Fruit fly (Drosophila melanogaster) whole organism, embryonic: ENCODE measurements around the gene wisp.
A peak's percentile ranks its signal among the peaks of the same experiment; 100 is the strongest.

Experiments
- CG10959 ChIP-seq: fragments of 200-800 bp; sonication (Bioruptor generic); IDR thresholded peaks from 2 replicates; pipeline ENCODE4 v1.3.6; 2022; ENCODE audit warnings: missing biosample characterization, missing genetic modification characterization
- CG11247 ChIP-seq: fragments of 200-800 bp; sonication (Bioruptor generic); IDR thresholded peaks from 2 replicates; pipeline ENCODE4 v1.3.6; 2022; ENCODE audit warnings: missing biosample characterization, missing genetic modification characterization
- CG11695 ChIP-seq: fragments of 200-800 bp; sonication (Bioruptor generic); IDR thresholded peaks from 3 replicates; pipeline ENCODE4 v1.3.6; 2022; ENCODE audit warnings: missing biosample characterization, missing genetic modification characterization
- CG11696 ChIP-seq: fragments of 200-800 bp; sonication (Bioruptor generic); IDR thresholded peaks from 2 replicates; pipeline ENCODE4 v1.3.6; 2022; ENCODE audit warnings: missing biosample characterization, missing genetic modification characterization
- CG12219 ChIP-seq: fragments of 200-800 bp; sonication (Bioruptor generic); optimal IDR thresholded peaks from 3 replicates; lab custom pipeline; 2018; ENCODE audit warnings: missing biosample characterization, mild to moderate bottlenecking, missing genetic modification characterization
- CG1233 ChIP-seq: fragments of 200-800 bp; sonication (Bioruptor generic); optimal IDR thresholded peaks from 4 replicates; lab custom pipeline; 2018; ENCODE audit warnings: missing biosample characterization, mild to moderate bottlenecking, missing genetic modification characterization
- CG12391 ChIP-seq: fragments of 200-800 bp; sonication (Bioruptor generic); optimal IDR thresholded peaks from 3 replicates; lab custom pipeline; 2018; ENCODE audit warnings: missing biosample characterization, mild to moderate bottlenecking, missing genetic modification characterization, moderate library complexity
- CG12769 ChIP-seq: fragments of 200-800 bp; sonication (Bioruptor generic); optimal IDR thresholded peaks from 2 replicates; lab custom pipeline; 2019; ENCODE audit warnings: missing biosample characterization, mild to moderate bottlenecking, missing genetic modification characterization, moderate library complexity
- CG13894 ChIP-seq: fragments of 200-800 bp; sonication (Bioruptor generic); optimal IDR thresholded peaks from 3 replicates; lab custom pipeline; 2018; ENCODE audit warnings: missing biosample characterization, mild to moderate bottlenecking, missing genetic modification characterization, moderate library complexity
- CG14710 ChIP-seq: fragments of 200-800 bp; sonication (Bioruptor generic); optimal IDR thresholded peaks from 3 replicates; lab custom pipeline; 2019; ENCODE audit warnings: missing biosample characterization, mild to moderate bottlenecking, missing genetic modification characterization, moderate library complexity
- CG15514 ChIP-seq: fragments of 200-800 bp; sonication (Bioruptor generic); optimal IDR thresholded peaks from 3 replicates; lab custom pipeline; 2017; ENCODE audit warnings: missing biosample characterization, missing genetic modification characterization, mild to moderate bottlenecking, moderate library complexity, missing genetic modification reagents
- CG2199 ChIP-seq: fragments of 200-800 bp; sonication (Bioruptor generic); IDR thresholded peaks from 3 replicates; pipeline ENCODE4 v1.3.6; 2022; ENCODE audit warnings: missing biosample characterization, missing genetic modification characterization
- CG3065 ChIP-seq: fragments of 200-800 bp; sonication (Bioruptor generic); optimal IDR thresholded peaks from 2 replicates; lab custom pipeline; 2016; ENCODE audit warnings: missing biosample characterization, missing genetic modification characterization
- CG31441 ChIP-seq: fragments of 200-800 bp; sonication (Bioruptor generic); IDR thresholded peaks from 2 replicates; pipeline ENCODE4 v1.3.6; 2022; ENCODE audit warnings: missing biosample characterization, missing genetic modification characterization
- CG32532 ChIP-seq: fragments of 200-800 bp; sonication (Bioruptor generic); IDR thresholded peaks from 2 replicates; pipeline ENCODE4 v1.3.6; 2022; ENCODE audit warnings: missing biosample characterization, missing genetic modification characterization
- CG4328 ChIP-seq: fragments of 200-800 bp; sonication (Bioruptor generic); optimal IDR thresholded peaks from 3 replicates; lab custom pipeline; 2017; ENCODE audit warnings: missing biosample characterization, missing genetic modification reagents, missing genetic modification characterization
- CG7987 ChIP-seq: fragments of 200-800 bp; sonication (Bioruptor generic); optimal IDR thresholded peaks from 2 replicates; lab custom pipeline; 2018; ENCODE audit warnings: missing biosample characterization, mild to moderate bottlenecking, missing genetic modification characterization, moderate library complexity
- CG8388 ChIP-seq: fragments of 200-800 bp; sonication (Bioruptor generic); optimal IDR thresholded peaks from 2 replicates; lab custom pipeline; 2019; ENCODE audit warnings: missing biosample characterization, mild to moderate bottlenecking, missing genetic modification characterization, moderate library complexity
- CG8924 ChIP-seq: fragments of 200-800 bp; optimal IDR thresholded peaks from 3 replicates; lab custom pipeline; 2019; ENCODE audit warnings: missing biosample characterization, mild to moderate bottlenecking, missing genetic modification characterization, moderate library complexity
- CG9932 ChIP-seq: fragments of 200-800 bp; sonication (Bioruptor generic); IDR thresholded peaks from 2 replicates; pipeline ENCODE4 v1.3.6; 2022; ENCODE audit warnings: missing biosample characterization, missing genetic modification characterization
- ERR ChIP-seq: fragments of 200-800 bp; sonication (Bioruptor generic); optimal IDR thresholded peaks from 2 replicates; lab custom pipeline; 2016; ENCODE audit warnings: missing biosample characterization, missing genetic modification characterization
- Elba2 ChIP-seq: fragments of 200-800 bp; sonication (Bioruptor generic); optimal IDR thresholded peaks from 3 replicates; lab custom pipeline; 2016; ENCODE audit warnings: missing biosample characterization, missing genetic modification characterization
- Fer2 ChIP-seq: fragments of 200-800 bp; sonication (Bioruptor generic); optimal IDR thresholded peaks from 2 replicates; lab custom pipeline; 2018; ENCODE audit warnings: missing biosample characterization, mild to moderate bottlenecking, missing genetic modification characterization, moderate library complexity
- HLH3B ChIP-seq: fragments of 200-800 bp; sonication (Bioruptor generic); IDR thresholded peaks from 2 replicates; pipeline ENCODE4 v1.3.6; 2022; ENCODE audit warnings: missing biosample characterization, missing genetic modification characterization
- HmgD ChIP-seq: fragments of 200-800 bp; sonication (Bioruptor generic); optimal IDR thresholded peaks from 3 replicates; lab custom pipeline; 2016; ENCODE audit warnings: missing biosample characterization, missing genetic modification characterization
- Hr3 ChIP-seq: fragments of 200-800 bp; sonication (Bioruptor generic); optimal IDR thresholded peaks from 3 replicates; lab custom pipeline; 2016; ENCODE audit warnings: missing biosample characterization, missing genetic modification characterization
- Lpt ChIP-seq: fragments of >200 bp; optimal IDR thresholded peaks from 2 replicates; lab custom pipeline; 2018; ENCODE audit warnings: missing biosample characterization, missing genetic modification characterization
- NC2β ChIP-seq: fragments of 200-800 bp; sonication (Bioruptor generic); optimal IDR thresholded peaks from 2 replicates; lab custom pipeline; 2016; ENCODE audit warnings: missing biosample characterization, missing genetic modification characterization
- Nf-YA ChIP-seq: fragments of 200-800 bp; sonication (Bioruptor generic); IDR thresholded peaks from 2 replicates; pipeline ENCODE4 v1.3.6; 2022; ENCODE audit warnings: missing biosample characterization, missing genetic modification characterization
- Oli ChIP-seq: fragments of 200-800 bp; sonication (Bioruptor generic); optimal IDR thresholded peaks from 2 replicates; lab custom pipeline; 2018; ENCODE audit warnings: missing biosample characterization, mild to moderate bottlenecking, missing genetic modification characterization, moderate library complexity
- Six4 ChIP-seq: fragments of 200-800 bp; sonication (Bioruptor generic); optimal IDR thresholded peaks from 2 replicates; lab custom pipeline; 2016; ENCODE audit warnings: missing biosample characterization, missing genetic modification characterization
- Vsx1 ChIP-seq: fragments of 200-800 bp; sonication (Bioruptor generic); optimal IDR thresholded peaks from 2 replicates; lab custom pipeline; 2017; ENCODE audit warnings: missing biosample characterization, mild to moderate bottlenecking, missing genetic modification characterization, missing genetic modification reagents
- chinmo ChIP-seq: fragments of 200-800 bp; sonication (Bioruptor generic); IDR thresholded peaks from 4 replicates; pipeline ENCODE4 v1.3.6; 2022; ENCODE audit warnings: missing biosample characterization, missing genetic modification characterization; ENCODE audit not compliant: partially characterized antibody
- dmrt99B ChIP-seq: fragments of 200-800 bp; sonication (Bioruptor generic); optimal IDR thresholded peaks from 2 replicates; lab custom pipeline; 2018; ENCODE audit warnings: missing biosample characterization, mild to moderate bottlenecking, missing genetic modification characterization, moderate library complexity
- dysf ChIP-seq: fragments of 200-800 bp; sonication (Bioruptor generic); IDR thresholded peaks from 3 replicates; pipeline ENCODE4 v1.3.6; 2022; ENCODE audit warnings: missing biosample characterization, missing genetic modification characterization
- ewg ChIP-seq: fragments of 200-800 bp; sonication (Bioruptor generic); optimal IDR thresholded peaks from 3 replicates; lab custom pipeline; 2017; ENCODE audit warnings: mild to moderate bottlenecking, missing biosample characterization, missing genetic modification reagents, missing genetic modification characterization
- eyg ChIP-seq: fragments of 200-800 bp; sonication (Bioruptor generic); optimal IDR thresholded peaks from 3 replicates; lab custom pipeline; 2016; ENCODE audit warnings: missing biosample characterization, missing genetic modification characterization
- knrl ChIP-seq: fragments of 200-800 bp; sonication (Bioruptor generic); IDR thresholded peaks from 3 replicates; pipeline ENCODE4 v1.3.6; 2022; ENCODE audit warnings: missing biosample characterization, missing genetic modification characterization; ENCODE audit not compliant: partially characterized antibody
- mam ChIP-seq: fragments of 200-800 bp; sonication (Bioruptor generic); optimal IDR thresholded peaks from 3 replicates; lab custom pipeline; 2016; ENCODE audit warnings: missing biosample characterization, missing genetic modification characterization
- nom ChIP-seq: fragments of 200-800 bp; sonication (Bioruptor generic); optimal IDR thresholded peaks from 2 replicates; lab custom pipeline; 2017; ENCODE audit warnings: missing biosample characterization, missing genetic modification characterization, mild to moderate bottlenecking, moderate library complexity, missing genetic modification reagents
- peb ChIP-seq: fragments of 200-800 bp; sonication (Bioruptor generic); IDR thresholded peaks from 2 replicates; pipeline ENCODE4 v1.3.6; 2022; ENCODE audit warnings: missing biosample characterization, missing genetic modification characterization
- prd ChIP-seq, 3 experiments: fragments of >200 bp in 2 of 3; fragments of 200-800 bp in 1 of 3; sonication (Bioruptor generic) in 1 of 3; optimal IDR thresholded peaks in 2 of 3; IDR thresholded peaks in 1 of 3; 2 replicates in 2 of 3; 3 replicates in 1 of 3; pipeline versions ENCODE4 v1.3.6 to Lab custom; 2017 to 2022; ENCODE audit warnings: missing biosample characterization in 1 of 3, missing genetic modification characterization in 1 of 3
- sens-2 ChIP-seq: fragments of 200-800 bp; sonication (Bioruptor generic); IDR thresholded peaks from 2 replicates; pipeline ENCODE4 v1.3.6; 2022; ENCODE audit warnings: missing biosample characterization, missing genetic modification characterization
- tgo ChIP-seq: fragments of 200-800 bp; sonication (Bioruptor generic); IDR thresholded peaks from 3 replicates; pipeline ENCODE4 v1.3.6; 2022; ENCODE audit warnings: missing biosample characterization, missing genetic modification characterization
- tin ChIP-seq: fragments of 200-800 bp; sonication (Bioruptor generic); optimal IDR thresholded peaks from 3 replicates; lab custom pipeline; 2016; ENCODE audit warnings: missing biosample characterization, missing genetic modification characterization
- trem ChIP-seq: fragments of 200-800 bp; optimal IDR thresholded peaks from 3 replicates; lab custom pipeline; 2019; ENCODE audit warnings: missing biosample characterization, mild to moderate bottlenecking, missing genetic modification characterization, moderate library complexity

The wisp gene

DNA sequence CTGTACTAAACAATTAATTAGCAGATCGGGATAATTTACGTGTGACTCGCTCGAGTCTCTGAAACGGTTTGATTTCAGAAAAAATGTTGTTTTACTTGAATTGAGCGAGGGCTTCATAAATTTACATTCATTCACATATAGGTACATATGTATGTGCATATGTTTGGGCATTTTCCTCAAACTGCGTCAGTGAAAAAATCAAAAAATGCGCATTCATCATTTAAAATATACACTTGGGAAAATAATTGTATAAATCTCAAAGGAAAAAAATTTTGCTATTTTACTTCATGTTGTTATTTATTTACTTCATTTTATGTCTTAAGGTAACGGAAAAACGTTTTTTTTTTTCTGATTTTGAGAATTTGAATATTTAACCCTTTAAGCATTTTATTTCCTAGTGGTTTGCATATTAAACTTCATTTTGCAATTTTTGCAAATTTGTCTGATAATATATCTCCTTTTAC lies 13.1 kb downstream of the wisp start, which contains the start of gene CG43156:
Gene CG43156, minus strand, starts transcription at position 51 of the 464 bp plus-strand sequence.
- TF ChIP-seq CG14710 (tag; lab: Kevin White, UChicago) (no peak), CG11695 (GFP tag; lab: Robert Waterston, UW) (0 out of 3 replicates have a peak, but pooled peaks have one; percentile 7), CG12391 (no peak)
- TF ChIP-seq, all 482 proteins: peak for 1

DNA sequence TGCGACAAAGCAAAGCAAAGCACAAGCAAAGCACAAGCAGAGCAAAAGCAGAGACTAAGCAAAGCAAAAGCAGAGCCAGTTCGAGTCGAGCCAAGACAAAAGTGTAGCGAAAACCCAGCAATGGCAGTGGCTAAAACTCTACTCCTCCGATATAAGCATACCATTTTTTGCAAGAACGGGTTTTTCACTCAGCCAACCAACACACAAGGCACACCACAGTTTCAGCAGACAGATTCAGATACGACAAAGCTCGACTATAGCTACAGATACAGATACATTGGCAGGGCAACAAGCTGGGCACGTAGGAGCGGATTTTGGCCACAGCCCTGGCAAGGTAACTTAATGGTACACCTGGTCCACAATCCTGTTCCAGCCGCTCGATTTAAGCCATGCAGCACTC lies 19.8 kb downstream of the wisp start:
- TF ChIP-seq Vsx1 (GFP tag; lab: Kevin White, UChicago) (no peak), chinmo (GFP tag; lab: Robert Waterston, UW) (peak; percentile 83; the same call in 3 of the 4 replicates), CG13894 (tag; lab: Kevin White, UChicago) (peak; percentile 8), CG15514 (GFP tag; lab: Kevin White, UChicago) (no peak), Six4 (GFP tag; lab: Kevin White, UChicago) (no peak), CG12769 (tag; lab: Kevin White, UChicago) (peak; percentile 9), ERR (no peak), Oli (tag; lab: Kevin White, UChicago) (no peak), CG11247 (GFP tag; lab: Robert Waterston, UW) (no peak), knrl (GFP tag; lab: Robert Waterston, UW) (no peak), nom (peak; percentile 31), CG31441 (GFP tag; lab: Robert Waterston, UW) (no peak)

DNA sequence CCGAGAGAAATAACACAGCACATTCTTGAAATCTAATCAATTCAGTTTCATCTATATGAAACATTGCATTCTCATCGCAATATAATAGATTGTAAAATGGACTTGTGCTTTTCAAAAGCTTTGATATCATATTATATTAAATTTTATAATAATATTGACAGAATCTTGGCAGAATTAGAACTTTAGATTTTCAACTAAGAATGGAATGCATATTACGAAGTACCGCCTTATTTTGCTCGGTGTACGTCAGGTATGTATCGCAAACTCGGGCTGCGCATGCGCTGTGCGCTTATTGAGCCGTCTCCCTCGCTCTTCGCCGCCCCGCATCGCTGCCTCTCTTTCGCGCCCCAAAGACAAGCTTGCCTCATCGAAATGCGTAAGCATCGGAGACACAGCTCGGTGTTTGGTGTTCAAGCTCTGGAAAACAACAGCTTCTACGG lies 21.4 kb downstream of the wisp start:
- TF ChIP-seq NC2β (no peak), CG10959 (peak; percentile 73), sens-2 (GFP tag; lab: Robert Waterston, UW) (peak; percentile 51; the same call in 1 of the 2 replicates), prd (optimal IDR thresholded peaks at IDR 0.05; lab: Kevin White, UChicago) (no peak), prd (GFP tag; IDR thresholded peaks at IDR 0.05; lab: Robert Waterston, UW) (peak; percentile 91), tgo (GFP tag; lab: Robert Waterston, UW) (peak; percentile 90), CG2199 (GFP tag; lab: Robert Waterston, UW) (peak; percentile 72; the same call in 1 of the 3 replicates), CG12219 (peak; percentile 85), CG3065 (GFP tag; lab: Kevin White, UChicago) (peak; percentile 35), eyg (no peak), tin (GFP tag; lab: Kevin White, UChicago) (peak; percentile 75), ewg (GFP tag; lab: Kevin White, UChicago) (peak; percentile 86), Nf-YA (0 out of 2 replicates have a peak, but pooled peaks have one; percentile 28), CG8924 (tag; lab: Kevin White, UChicago) (peak; percentile 94), Elba2 (GFP tag; lab: Kevin White, UChicago) (peak; percentile 22), CG7987 (GFP tag; lab: Kevin White, UChicago) (peak; percentile 61), Lpt (GFP tag; lab: Kevin White, UChicago) (no peak), dmrt99B (tag; lab: Kevin White, UChicago) (peak; percentile 94), CG1233 (GFP tag; lab: Kevin White, UChicago) (peak; percentile 89), CG11696 (peak; percentile 54), dysf (GFP tag; lab: Robert Waterston, UW) (peak; percentile 93), peb (GFP tag; lab: Robert Waterston, UW) (peak; percentile 64), CG9932 (GFP tag; lab: Robert Waterston, UW) (peak; percentile 88), Fer2 (peak; percentile 80), HmgD (GFP tag; lab: Kevin White, UChicago) (no peak), mam (GFP tag; lab: Kevin White, UChicago) (peak; percentile 2), CG4328 (GFP tag; lab: Kevin White, UChicago) (peak; percentile 91), knrl (GFP tag; lab: Robert Waterston, UW) (no peak), CG32532 (GFP tag; lab: Robert Waterston, UW) (peak; percentile 89), CG8388 (GFP tag; lab: Kevin White, UChicago) (peak; percentile 89), trem (tag; lab: Kevin White, UChicago) (peak; percentile 86), Hr3 (peak; percentile 85), HLH3B (GFP tag; lab: Robert Waterston, UW) (peak; percentile 82)
